Fruit fly (Drosophila melanogaster) whole organism: ENCODE data around the gene Syp.

Experiments used
- CG8478 ChIP-seq: fragments of >200 bp; optimal IDR thresholded peaks from 2 replicates; lab custom pipeline; 2018; ENCODE audit warnings: inconsistent platforms
- Dll ChIP-seq: fragments of >200 bp; optimal IDR thresholded peaks from 2 replicates; lab custom pipeline; 2017
- pan ChIP-seq: fragments of >200 bp; optimal IDR thresholded peaks from 2 replicates; lab custom pipeline; 2017
- psq ChIP-seq: fragments of >200 bp; optimal IDR thresholded peaks from 2 replicates; lab custom pipeline; 2017
- usp ChIP-seq: fragments of >200 bp; optimal IDR thresholded peaks from 2 replicates; lab custom pipeline; 2017; ENCODE audit warnings: missing biosample characterization, missing genetic modification characterization, mixed read lengths

dm6 chr3R:20829416-20830131 lies 73.0 kb downstream of the Syp start:
- TF ChIP-seq Dll, result no peak
- TF ChIP-seq CG8478 (lab: Kevin White, UChicago), result no peak
- no peak for TF ChIP-seq usp (GFP tag; lab: Kevin White, UChicago)
- no peak for TF ChIP-seq psq (lab: Kevin White, UChicago)
- TF ChIP-seq pan (lab: Kevin White, UChicago), result no peak
